Comparison of ENCODE assay signal across 2 worm cellular contexts in the genomic region with DNA sequence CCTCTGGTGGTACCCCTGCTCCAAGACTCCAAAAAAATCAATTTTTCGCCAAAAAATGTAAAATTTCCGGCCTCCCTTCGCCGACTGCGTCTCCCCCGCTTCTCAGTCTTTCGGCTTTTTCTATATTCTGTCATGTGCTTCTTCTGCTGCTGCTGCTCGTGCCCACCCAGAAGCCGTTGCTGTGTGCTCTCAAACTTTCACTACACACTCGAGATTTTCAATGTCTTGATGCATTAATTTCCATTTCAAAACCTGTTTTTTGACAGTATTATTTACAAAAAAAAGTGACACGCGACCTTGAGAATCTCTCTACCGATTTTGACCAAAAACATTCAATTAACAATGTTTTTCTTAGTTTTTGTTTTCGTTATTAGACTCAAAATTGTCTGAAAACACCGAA.
A peak's percentile ranks its signal among the peaks of the same experiment; 100 is the strongest.
TF ChIP-seq lines count a peak whose summit lies in the region.

No protein-coding gene starts in this region.

TF ChIP-seq in whole organism, L1 larva, 84 proteins besides CTCF, POLR2A, EP300 and RAD21 (continued from another document):
- TF ChIP-seq swsn-7 (tag; optimal IDR thresholded peaks at IDR 0.05; lab: Kevin White, UChicago) (no peak), rnt-1 (tag; optimal IDR thresholded peaks at IDR 0.05; lab: Kevin White, UChicago) (peak; percentile 25)

TF ChIP-seq in whole organism, L2 larva, 48 proteins besides CTCF, POLR2A, EP300 and RAD21 (continued from another document):
- TF ChIP-seq sma-9 (GFP tag; optimal IDR thresholded peaks at IDR 0.05; lab: Kevin White, UChicago): no peak
- no peak for TF ChIP-seq sma-9 (tag; optimal IDR thresholded peaks at IDR 0.05; lab: Kevin White, UChicago)
